Fruit fly (Drosophila melanogaster) Kc167 (cell line): Measurements from ENCODE around the gene CG31948.

Experiments
- Myc ChIP-seq: fragments of >200 bp; optimal IDR thresholded peaks from 2 replicates; lab custom pipeline; 2017; ENCODE audit warnings: missing external identifiers
- h ChIP-seq: fragments of >200 bp; optimal IDR thresholded peaks from 3 replicates; lab custom pipeline; 2018; ENCODE audit warnings: missing external identifiers
- insv ChIP-seq: fragments of >200 bp; optimal IDR thresholded peaks from 3 replicates; lab custom pipeline; 2018; ENCODE audit warnings: missing external identifiers
- psq ChIP-seq: fragments of >200 bp; optimal IDR thresholded peaks from 2 replicates; lab custom pipeline; 2017; ENCODE audit warnings: missing external identifiers

dm6 chr2L:2390589-2390988, 25.9 kb downstream of the CG31948 start, which contains the start of gene CG43750:
- TF ChIP-seq Myc: no peak
- no peak for TF ChIP-seq h (lab: Kevin White, UChicago)
- no peak for TF ChIP-seq psq (lab: Kevin White, UChicago)
- TF ChIP-seq insv: no peak
